Worm (Caenorhabditis elegans) whole organism, L4 larva: Measurements from ENCODE around the gene fubl-3.

Source experiments
- D1046.2 ChIP-seq: fragments of 200-800 bp; sonication (Bioruptor generic); IDR thresholded peaks from 2 replicates; pipeline ENCODE4 v1.3.6; 2022; ENCODE audit warnings: missing genetic modification characterization, missing compliant biosample characterization
- F44E2.7 ChIP-seq: fragments of 200-800 bp; sonication (Bioruptor generic); IDR thresholded peaks from 2 replicates; pipeline ENCODE4 v2.1.2; 2022; ENCODE audit warnings: missing genetic modification characterization, missing compliant biosample characterization
- R02D3.7 ChIP-seq: fragments of 150-350 bp; sonication (generic microtip); optimal IDR thresholded peaks from 3 replicates; lab custom pipeline; 2014; ENCODE audit warnings: missing biosample characterization, missing genetic modification characterization
- Y105C5A.15 ChIP-seq: fragments of 200-800 bp; sonication (Bioruptor generic); IDR thresholded peaks from 2 replicates; pipeline ENCODE4 v1.3.6; 2022; ENCODE audit warnings: missing genetic modification characterization, missing compliant biosample characterization
- Y5F2A.4 ChIP-seq: fragments of 200-800 bp; sonication (Bioruptor generic); optimal IDR thresholded peaks from 2 replicates; lab custom pipeline; 2018; ENCODE audit warnings: mild to moderate bottlenecking, missing genetic modification characterization, missing compliant biosample characterization
- aha-1 ChIP-seq: fragments of 150-350 bp; peaks from one replicate; lab custom pipeline; 2014; ENCODE audit warnings: missing biosample characterization, missing genetic modification characterization
- aly-2 ChIP-seq: sonication (generic microtip); optimal IDR thresholded peaks from 2 replicates; lab custom pipeline; 2018; ENCODE audit warnings: missing biosample characterization, missing genetic modification characterization
- attf-4 ChIP-seq: sonication (generic microtip); optimal IDR thresholded peaks from 3 replicates; lab custom pipeline; 2017; ENCODE audit warnings: missing biosample characterization, missing genetic modification characterization
- ceh-32 ChIP-seq: sonication (generic microtip); optimal IDR thresholded peaks from 2 replicates; lab custom pipeline; 2016; ENCODE audit warnings: mild to moderate bottlenecking, missing genetic modification characterization, missing compliant biosample characterization; ENCODE audit not compliant: poor library complexity
- ceh-62 ChIP-seq: sonication (generic microtip); optimal IDR thresholded peaks from 2 replicates; lab custom pipeline; 2017; ENCODE audit warnings: missing biosample characterization, missing genetic modification characterization
- ceh-82 ChIP-seq: sonication (generic microtip); optimal IDR thresholded peaks from 2 replicates; lab custom pipeline; 2017; ENCODE audit warnings: missing biosample characterization, missing genetic modification characterization
- daf-16 ChIP-seq, 3 experiments: sonication (generic microtip); optimal IDR thresholded peaks; 2 replicates each; lab custom pipeline; 2016 to 2017; ENCODE audit warnings: missing genetic modification characterization in 3 of 3, missing genetic modification reagents in 3 of 3, mild to moderate bottlenecking in 2 of 3, missing compliant biosample characterization in 2 of 3, missing biosample characterization in 1 of 3, moderate library complexity in 1 of 3
- daf-19 ChIP-seq: fragments of 200-800 bp; sonication (Bioruptor generic); conservative IDR thresholded peaks from 2 replicates; pipeline ENCODE4 v1.3.6; 2022; ENCODE audit warnings: missing genetic modification characterization, missing compliant biosample characterization
- duxl-1 ChIP-seq: sonication (generic microtip); optimal IDR thresholded peaks from 2 replicates; lab custom pipeline; 2016; ENCODE audit warnings: mild to moderate bottlenecking, missing genetic modification characterization, moderate library complexity, missing compliant biosample characterization; ENCODE audit not compliant: poor library complexity
- egl-27 ChIP-seq: sonication (generic microtip); optimal IDR thresholded peaks from 3 replicates; lab custom pipeline; 2017; ENCODE audit warnings: missing biosample characterization, missing genetic modification reagents, missing genetic modification characterization
- egl-43 ChIP-seq: fragments of 200-800 bp; sonication (Bioruptor generic); IDR thresholded peaks from 2 replicates; pipeline ENCODE4 v1.3.6; 2022; ENCODE audit warnings: missing genetic modification reagents, missing genetic modification characterization, missing compliant biosample characterization
- fkh-10 ChIP-seq: fragments of 150-350 bp; optimal IDR thresholded peaks from 2 replicates; lab custom pipeline; 2014; ENCODE audit warnings: missing biosample characterization, missing genetic modification reagents, missing genetic modification characterization
- fos-1 ChIP-seq: fragments of 150-350 bp; optimal IDR thresholded peaks from 2 replicates; lab custom pipeline; 2014; ENCODE audit warnings: missing biosample characterization, missing genetic modification characterization
- jun-1 ChIP-seq: fragments of 150-350 bp; optimal IDR thresholded peaks from 2 replicates; lab custom pipeline; 2014; ENCODE audit warnings: missing biosample characterization, missing genetic modification reagents, missing genetic modification characterization
- lim-7 ChIP-seq: fragments of 200-800 bp; sonication (Bioruptor generic); IDR thresholded peaks from 2 replicates; pipeline ENCODE4 v1.3.6; 2022; ENCODE audit warnings: missing genetic modification characterization, missing compliant biosample characterization
- lin-29 ChIP-seq: fragments of 200-800 bp; sonication (Bioruptor generic); IDR thresholded peaks from 2 replicates; pipeline ENCODE4 v1.3.6; 2022; ENCODE audit warnings: missing genetic modification reagents, missing genetic modification characterization, missing compliant biosample characterization
- lin-38 ChIP-seq: fragments of 200-800 bp; sonication (Bioruptor generic); IDR thresholded peaks from 2 replicates; pipeline ENCODE4 v1.3.6; 2022; ENCODE audit warnings: missing genetic modification reagents, missing genetic modification characterization, missing compliant biosample characterization
- lin-39 ChIP-seq: fragments of 150-350 bp; optimal IDR thresholded peaks from 2 replicates; lab custom pipeline; 2014; ENCODE audit warnings: missing biosample characterization, missing genetic modification reagents, missing genetic modification characterization
- lsy-2 ChIP-seq, 2 experiments: fragments of 150-350 bp in 1 of 2; sonication (generic microtip) in 1 of 2; optimal IDR thresholded peaks; 2 replicates each; lab custom pipeline; 2014 to 2017; ENCODE audit warnings: missing biosample characterization in 2 of 2, missing genetic modification characterization in 2 of 2
- madf-9 ChIP-seq: fragments of 200-800 bp; sonication (Bioruptor generic); conservative IDR thresholded peaks from 2 replicates; pipeline ENCODE4 v1.3.6; 2022; ENCODE audit warnings: missing genetic modification reagents, missing genetic modification characterization, missing compliant biosample characterization
- mes-2 ChIP-seq: sonication (generic microtip); optimal IDR thresholded peaks from 2 replicates; lab custom pipeline; 2016; ENCODE audit warnings: missing genotype, mild to moderate bottlenecking, missing genetic modification characterization, missing compliant biosample characterization; ENCODE audit not compliant: poor library complexity, severe bottlenecking
- mxl-2 ChIP-seq: fragments of 200-800 bp; sonication (Bioruptor generic); conservative IDR thresholded peaks from 2 replicates; pipeline ENCODE4 v1.3.6; 2022; ENCODE audit warnings: missing genetic modification reagents, missing genetic modification characterization, missing compliant biosample characterization
- nhr-10 ChIP-seq: fragments of 150-350 bp; optimal IDR thresholded peaks from 2 replicates; lab custom pipeline; 2014; ENCODE audit warnings: missing biosample characterization, missing genetic modification characterization
- nhr-111 ChIP-seq: fragments of 200-800 bp; sonication (Bioruptor generic); optimal IDR thresholded peaks from 2 replicates; lab custom pipeline; 2018; ENCODE audit warnings: mild to moderate bottlenecking, missing genetic modification characterization, missing compliant biosample characterization
- nhr-25 ChIP-seq: sonication (generic microtip); optimal IDR thresholded peaks from 2 replicates; lab custom pipeline; 2017; ENCODE audit warnings: missing genetic modification characterization, mild to moderate bottlenecking, missing compliant biosample characterization, antibody characterized with exemption, moderate library complexity, borderline replicate concordance; ENCODE audit not compliant: insufficient read depth
- nhr-28 ChIP-seq: fragments of 150-350 bp; optimal IDR thresholded peaks from 2 replicates; lab custom pipeline; 2014; ENCODE audit warnings: missing biosample characterization, missing genetic modification characterization
- nhr-42 ChIP-seq: fragments of 200-800 bp; sonication (Bioruptor generic); IDR thresholded peaks from 2 replicates; pipeline ENCODE4 v1.3.6; 2022; ENCODE audit warnings: missing genetic modification characterization, missing compliant biosample characterization
- nhr-48 ChIP-seq: sonication (generic microtip); optimal IDR thresholded peaks from 2 replicates; lab custom pipeline; 2016; ENCODE audit warnings: mild to moderate bottlenecking, missing genetic modification characterization, missing compliant biosample characterization
- php-3 ChIP-seq: fragments of 200-800 bp; sonication (Bioruptor generic); IDR thresholded peaks from 2 replicates; pipeline ENCODE4 v1.3.6; 2022; ENCODE audit warnings: missing genetic modification reagents, missing genetic modification characterization, missing compliant biosample characterization
- pqm-1 ChIP-seq: sonication (generic microtip); optimal IDR thresholded peaks from 2 replicates; lab custom pipeline; 2017; ENCODE audit warnings: missing biosample characterization, missing genetic modification characterization
- rbr-2 ChIP-seq: sonication (generic microtip); optimal IDR thresholded peaks from 2 replicates; lab custom pipeline; 2016; ENCODE audit warnings: missing genotype, missing genetic modification characterization, missing compliant biosample characterization
- saeg-2 ChIP-seq: fragments of 200-800 bp; sonication (Bioruptor generic); IDR thresholded peaks from 2 replicates; pipeline ENCODE4 v1.3.6; 2022; ENCODE audit warnings: missing genetic modification reagents, missing genetic modification characterization, missing compliant biosample characterization
- sdz-12 ChIP-seq: fragments of 200-800 bp; sonication (Bioruptor generic); optimal IDR thresholded peaks from 2 replicates; lab custom pipeline; 2018; ENCODE audit warnings: mild to moderate bottlenecking, missing genetic modification characterization, missing compliant biosample characterization
- set-16 ChIP-seq: fragments of 200-800 bp; sonication (Bioruptor generic); IDR thresholded peaks from 2 replicates; pipeline ENCODE4 v1.3.6; 2022; ENCODE audit warnings: missing genetic modification reagents, missing genetic modification characterization, missing compliant biosample characterization
- skn-1 ChIP-seq: fragments of 150-350 bp; optimal IDR thresholded peaks from 2 replicates; lab custom pipeline; 2014; ENCODE audit warnings: missing biosample characterization, missing genetic modification characterization
- unc-130 ChIP-seq: sonication (generic microtip); optimal IDR thresholded peaks from 2 replicates; lab custom pipeline; 2016; ENCODE audit warnings: missing genetic modification reagents, missing genetic modification characterization, missing compliant biosample characterization
- unc-39 ChIP-seq: sonication (generic microtip); optimal IDR thresholded peaks from 2 replicates; lab custom pipeline; 2017; ENCODE audit warnings: missing biosample characterization, missing genetic modification characterization
- vab-7 ChIP-seq: fragments of 200-800 bp; sonication (Bioruptor generic); IDR thresholded peaks from 2 replicates; pipeline ENCODE4 v1.3.6; 2022; ENCODE audit warnings: missing genetic modification reagents, missing genetic modification characterization, missing compliant biosample characterization
- zag-1 ChIP-seq: fragments of 150-350 bp; optimal IDR thresholded peaks from 2 replicates; lab custom pipeline; 2014; ENCODE audit warnings: missing biosample characterization, missing genetic modification characterization
- zip-11 ChIP-seq: fragments of 200-800 bp; sonication (Bioruptor generic); IDR thresholded peaks from 2 replicates; pipeline ENCODE4 v1.3.6; 2022; ENCODE audit warnings: missing genetic modification characterization, missing compliant biosample characterization
- ztf-11 ChIP-seq: fragments of 150-350 bp; optimal IDR thresholded peaks from 2 replicates; lab custom pipeline; 2014; ENCODE audit warnings: missing biosample characterization, missing genetic modification characterization

Gene fubl-3

DNA sequence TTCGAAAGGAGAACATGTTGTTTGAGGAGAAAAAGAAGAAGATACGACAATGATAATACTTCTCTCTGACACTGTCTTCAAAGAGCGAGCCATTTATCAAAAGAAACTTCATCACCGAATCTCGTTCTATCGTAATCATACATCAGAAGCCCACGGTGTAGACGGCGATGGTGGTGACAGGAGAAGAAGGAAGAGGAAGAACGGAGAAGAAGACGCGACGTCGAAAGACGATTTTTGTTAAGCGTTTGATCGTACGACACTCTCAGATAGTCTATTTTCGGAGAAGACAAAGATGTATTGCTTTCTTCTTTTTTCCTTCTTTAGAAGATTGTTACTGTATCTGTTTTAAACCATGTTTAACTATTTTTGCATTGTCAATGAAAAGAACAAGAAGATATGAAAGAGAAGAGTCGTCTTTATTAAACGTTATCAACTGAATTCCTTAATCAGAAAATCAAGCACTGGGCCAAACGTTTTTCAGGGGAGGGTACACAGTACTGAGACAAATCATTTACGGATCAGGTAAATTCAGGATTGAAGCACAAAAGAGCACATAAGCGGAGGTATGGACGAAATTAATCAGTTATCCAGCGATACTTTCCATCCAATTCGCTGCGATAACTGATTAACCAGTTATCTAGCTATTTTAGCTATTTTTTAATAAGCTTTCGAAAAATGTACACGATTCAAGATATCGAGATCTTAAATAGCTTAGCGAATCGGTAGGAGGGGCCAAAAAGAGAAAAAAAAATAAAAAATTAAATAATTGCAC lies 14.2 kb upstream of the fubl-3 start (continued):
- TF ChIP-seq nhr-48 (tag; lab: Kevin White, UChicago) = peak; percentile 56
- TF ChIP-seq ztf-11 (tag; lab: Kevin White, UChicago) = no peak
- no peak for TF ChIP-seq lin-29
- TF ChIP-seq attf-4 (tag; lab: Kevin White, UChicago) = no peak
- TF ChIP-seq aly-2 = no peak
- TF ChIP-seq ceh-82 (tag; lab: Kevin White, UChicago) = no peak

DNA sequence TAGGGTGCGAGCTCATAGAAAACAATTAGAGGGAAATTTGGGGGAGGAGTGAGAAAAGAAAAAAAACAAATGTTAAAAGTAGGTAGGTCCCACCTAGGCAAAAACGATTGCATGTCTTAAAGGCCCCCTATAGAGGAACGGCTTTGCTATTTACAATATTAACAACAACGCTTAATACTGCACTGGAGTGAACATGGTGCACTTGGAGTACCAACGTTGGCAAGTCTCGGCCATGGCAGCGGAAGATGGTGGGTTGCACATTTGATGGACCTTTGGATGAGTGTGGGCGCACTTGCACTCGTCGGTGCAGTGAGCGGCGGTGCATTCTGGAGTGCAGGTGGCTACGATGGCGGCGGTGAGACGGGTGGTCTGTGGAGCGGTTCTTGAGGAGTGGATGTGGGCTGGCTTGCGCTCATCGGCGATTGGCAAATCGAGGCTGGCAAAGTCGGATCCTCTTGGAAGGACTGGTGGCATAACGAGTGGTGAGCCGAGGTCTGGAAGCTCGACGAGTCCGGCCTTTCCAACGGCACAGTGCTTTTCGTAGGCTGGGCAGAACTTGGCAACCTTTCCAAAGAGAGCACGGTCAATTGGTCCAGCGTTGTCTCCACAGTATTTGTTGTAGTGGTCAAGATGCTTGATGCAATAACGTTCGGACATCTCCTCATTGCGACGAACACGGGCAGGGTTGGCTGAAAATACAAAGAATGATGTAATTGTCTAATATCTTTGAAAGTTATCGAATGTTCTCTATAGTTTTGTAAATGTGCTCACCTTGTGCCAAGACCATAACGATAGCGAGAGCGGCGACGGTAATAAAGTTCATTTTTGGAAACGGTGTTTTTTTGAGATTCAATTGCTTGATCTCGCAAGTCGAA lies 13.4 kb upstream of the fubl-3 start:
- no peak for TF ChIP-seq nhr-10 (tag; lab: Kevin White, UChicago)
- no peak for TF ChIP-seq nhr-111 (GFP tag; lab: Kevin White, UChicago)
- TF ChIP-seq nhr-25 (tag; lab: Kevin White, UChicago) = peak; percentile 6
- no peak for TF ChIP-seq fos-1
- 0 out of 2 replicates have a peak, but pooled peaks have one; percentile 14 for TF ChIP-seq lin-38
- no peak for TF ChIP-seq madf-9 (GFP tag; lab: Robert Waterston, UW)
- TF ChIP-seq vab-7 (GFP tag; lab: Robert Waterston, UW) = no peak
- no peak for TF ChIP-seq jun-1 (tag; lab: Kevin White, UChicago)
- TF ChIP-seq nhr-28 (tag; lab: Kevin White, UChicago) = no peak
- no peak for TF ChIP-seq fkh-10 (GFP tag; lab: Kevin White, UChicago)
- 0 out of 2 replicates have a peak, but pooled peaks have one; percentile 5 for TF ChIP-seq D1046.2 (GFP tag; lab: Robert Waterston, UW)
- no peak for TF ChIP-seq sdz-12 (GFP tag; lab: Kevin White, UChicago)
- TF ChIP-seq egl-43 = peak; percentile 63; the same call in 1 of the 2 replicates
- TF ChIP-seq pqm-1 = no peak
- TF ChIP-seq zag-1 (tag; lab: Kevin White, UChicago) = no peak
- no peak for TF ChIP-seq ceh-32 (tag; lab: Kevin White, UChicago)
- TF ChIP-seq egl-27 (tag; lab: Kevin White, UChicago) = no peak
- peak; percentile 7 for TF ChIP-seq mes-2 (tag; lab: Kevin White, UChicago)
- peak in 1 of 2 experiments; percentile 30 for TF ChIP-seq lsy-2 (tag; optimal IDR thresholded peaks at IDR 0.05; lab: Kevin White, UChicago)
- no peak for TF ChIP-seq daf-19 (GFP tag; lab: Robert Waterston, UW)
- no peak for TF ChIP-seq php-3 (GFP tag; lab: Robert Waterston, UW)
- no peak for TF ChIP-seq mxl-2 (GFP tag; lab: Robert Waterston, UW)
- no peak for TF ChIP-seq rbr-2 (tag; lab: Kevin White, UChicago)
- no peak for TF ChIP-seq F44E2.7
- peak; percentile 98 for TF ChIP-seq aha-1 (tag; lab: Kevin White, UChicago)
- no peak for TF ChIP-seq lin-39 (tag; lab: Kevin White, UChicago)
- TF ChIP-seq Y5F2A.4 (GFP tag; lab: Kevin White, UChicago) = no peak
- TF ChIP-seq nhr-42 = 0 out of 2 replicates have a peak, but pooled peaks have one; percentile 38
- TF ChIP-seq lim-7 (GFP tag; lab: Robert Waterston, UW) = peak; percentile 24; the same call in 1 of the 2 replicates
- TF ChIP-seq lin-29 = peak; percentile 21; the same call in 1 of the 2 replicates
- no peak for TF ChIP-seq unc-39
- TF ChIP-seq skn-1 (tag; lab: Kevin White, UChicago) = no peak
- no peak for TF ChIP-seq unc-130 (GFP tag; lab: Kevin White, UChicago)
- peak; percentile 97 for TF ChIP-seq set-16 (GFP tag; lab: Robert Waterston, UW)
- TF ChIP-seq daf-16 (GFP tag; optimal IDR thresholded peaks at IDR 0.05; lab: Kevin White, UChicago) = no peak
- no peak for TF ChIP-seq daf-16 (tag; optimal IDR thresholded peaks at IDR 0.05; lab: Kevin White, UChicago)
- TF ChIP-seq R02D3.7 = no peak
- TF ChIP-seq saeg-2 (GFP tag; lab: Robert Waterston, UW) = 0 out of 2 replicates have a peak, but pooled peaks have one; percentile 61
- TF ChIP-seq duxl-1 (tag; lab: Kevin White, UChicago) = no peak
- TF ChIP-seq ceh-62 (tag; lab: Kevin White, UChicago) = no peak
- no peak for TF ChIP-seq Y105C5A.15 (GFP tag; lab: Robert Waterston, UW)
- TF ChIP-seq zip-11 (GFP tag; lab: Robert Waterston, UW) = 0 out of 2 replicates have a peak, but pooled peaks have one; percentile 27
